Worm (Caenorhabditis elegans): ENCODE measurements around the gene paqr-1.

paqr-1 gene

ce11 chrIV:6581658-6582057, 26.4 kb upstream of the paqr-1 start:
- TF ChIP-seq nhr-76 (tag; optimal IDR thresholded peaks at IDR 0.05) (no peak), nhr-28 (tag; optimal IDR thresholded peaks at IDR 0.05) (no peak), ztf-11 (tag; optimal IDR thresholded peaks at IDR 0.05) (no peak), elt-3 (tag; optimal IDR thresholded peaks at IDR 0.05) (no peak), lin-32 (GFP tag; optimal IDR thresholded peaks at IDR 0.05) (no peak), hlh-1 (tag; optimal IDR thresholded peaks at IDR 0.05) (no peak), drap-1 (GFP tag; optimal IDR thresholded peaks at IDR 0.05) (no peak), lin-13 (tag; optimal IDR thresholded peaks at IDR 0.05) (no peak), snpc-4 (tag; optimal IDR thresholded peaks at IDR 0.05) (no peak), ceh-83 (GFP tag; optimal IDR thresholded peaks at IDR 0.05) (no peak), blmp-1 (tag; optimal IDR thresholded peaks at IDR 0.05) (no peak), sem-2 (GFP tag; optimal IDR thresholded peaks at IDR 0.05) (no peak), mls-2 (tag; optimal IDR thresholded peaks at IDR 0.05) (no peak), sptf-1 (tag; optimal IDR thresholded peaks at IDR 0.05) (no peak)

ce11 chrIV:6577914-6578313, 22.7 kb upstream of the paqr-1 start, which contains the start of gene C43G2.3:
C43G2.3 (plus strand) TSS chrIV:6578214.
- TF ChIP-seq lin-13 (tag; optimal IDR thresholded peaks at IDR 0.05), result no peak
- no peak for TF ChIP-seq hlh-1 (tag; optimal IDR thresholded peaks at IDR 0.05)
- TF ChIP-seq mab-5 (tag; optimal IDR thresholded peaks at IDR 0.05), result no peak
- TF ChIP-seq snpc-4 (tag; optimal IDR thresholded peaks at IDR 0.05), result no peak
- no peak for TF ChIP-seq unc-39 (tag; optimal IDR thresholded peaks at IDR 0.05)
- no peak for TF ChIP-seq ces-1 (GFP tag; optimal IDR thresholded peaks at IDR 0.05)
- no peak for TF ChIP-seq nhr-12 (tag; optimal IDR thresholded peaks at IDR 0.05)
- TF ChIP-seq nhr-28 (tag; optimal IDR thresholded peaks at IDR 0.05), result no peak
- TF ChIP-seq sptf-1 (tag; optimal IDR thresholded peaks at IDR 0.05), result no peak
- no peak for TF ChIP-seq M03D4.4 (tag; optimal IDR thresholded peaks at IDR 0.05)
- TF ChIP-seq unc-62 (GFP tag; optimal IDR thresholded peaks at IDR 0.05), result no peak
- no peak for TF ChIP-seq ztf-11 (tag; optimal IDR thresholded peaks at IDR 0.05)
- TF ChIP-seq elt-3 (tag; optimal IDR thresholded peaks at IDR 0.05), result no peak
- TF ChIP-seq blmp-1 (tag; optimal IDR thresholded peaks at IDR 0.05), result no peak
- TF ChIP-seq ceh-39 (tag; optimal IDR thresholded peaks at IDR 0.05), result no peak
- TF ChIP-seq zip-8 (tag; optimal IDR thresholded peaks at IDR 0.05), result no peak
- no peak for TF ChIP-seq drap-1 (GFP tag; optimal IDR thresholded peaks at IDR 0.05)
- TF ChIP-seq ceh-43 (GFP tag; optimal IDR thresholded peaks at IDR 0.05), result no peak
- TF ChIP-seq lsy-2 (tag; optimal IDR thresholded peaks at IDR 0.05), result no peak

ce11 chrIV:6576728-6577101, 21.5 kb upstream of the paqr-1 start:
- peak; percentile 43 for TF ChIP-seq sptf-1 (tag; optimal IDR thresholded peaks at IDR 0.05)
- TF ChIP-seq lsy-2 (tag; optimal IDR thresholded peaks at IDR 0.05), result no peak
- TF ChIP-seq unc-120 (tag; optimal IDR thresholded peaks at IDR 0.05; ENCODE audit: poor library complexity, severe bottlenecking), result peak; percentile 44
- peak; percentile 44 for TF ChIP-seq mls-2 (tag; optimal IDR thresholded peaks at IDR 0.05)
- peak; percentile 75 for TF ChIP-seq pha-4 (tag; optimal IDR thresholded peaks at IDR 0.05)
- peak; percentile 34 for TF ChIP-seq cnd-1 (tag; optimal IDR thresholded peaks at IDR 0.05)
- peak; percentile 57 for TF ChIP-seq unc-62 (GFP tag; optimal IDR thresholded peaks at IDR 0.05)
- peak; percentile 25 for TF ChIP-seq ceh-83 (GFP tag; optimal IDR thresholded peaks at IDR 0.05)
- peak; percentile 6 for TF ChIP-seq drap-1 (GFP tag; optimal IDR thresholded peaks at IDR 0.05)
- peak; percentile 62 for TF ChIP-seq ham-2 (GFP tag; optimal IDR thresholded peaks at IDR 0.05)
- TF ChIP-seq elt-1 (tag; optimal IDR thresholded peaks at IDR 0.05; ENCODE audit: borderline replicate concordance, insufficient read depth), result no peak
- no peak for TF ChIP-seq nhr-2 (tag; optimal IDR thresholded peaks at IDR 0.05)
- peak; percentile 45 for TF ChIP-seq nhr-237 (tag; optimal IDR thresholded peaks at IDR 0.05)
- peak; percentile 27 for TF ChIP-seq hlh-1 (tag; optimal IDR thresholded peaks at IDR 0.05)
- peak; percentile 24 for TF ChIP-seq mep-1 (tag; optimal IDR thresholded peaks at IDR 0.05)

DNA sequence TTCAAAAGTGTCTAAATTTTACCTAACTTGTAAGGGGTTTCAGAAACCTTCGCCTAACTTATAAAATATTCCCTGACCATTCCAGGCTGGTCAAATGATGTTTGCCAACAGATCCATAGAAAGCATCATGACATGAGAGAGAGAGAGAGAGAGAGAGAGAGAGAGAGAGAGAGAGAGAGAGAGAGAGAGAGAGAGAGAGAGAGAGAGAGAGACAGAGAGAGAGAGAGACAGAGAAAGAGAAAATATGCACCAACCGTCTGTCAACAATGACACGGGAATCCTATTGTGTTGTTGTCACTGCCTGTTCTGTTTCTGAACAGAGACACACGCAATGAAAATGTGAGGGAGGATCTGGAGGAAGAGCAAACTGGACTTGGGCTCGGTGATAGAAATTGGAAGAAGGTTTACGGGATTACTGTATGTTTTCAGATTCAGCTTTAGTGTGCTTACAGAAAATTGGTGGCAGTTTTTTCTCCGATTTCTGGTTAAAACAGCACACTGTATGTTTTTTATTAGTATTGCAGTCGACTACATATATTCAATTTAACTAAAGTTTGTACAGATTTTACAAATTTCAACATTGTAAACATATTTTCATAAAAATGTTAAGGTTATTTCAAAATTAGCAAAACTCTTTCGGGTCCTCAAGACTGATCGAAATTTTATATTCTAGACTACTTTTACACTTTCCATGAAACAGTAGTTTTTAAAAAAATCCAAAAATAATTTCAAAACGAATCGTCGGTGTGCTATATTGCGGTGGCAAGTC, 20.9 kb upstream of the paqr-1 start:
- peak; percentile 3 for TF ChIP-seq cnd-1 (tag; optimal IDR thresholded peaks at IDR 0.05)
- TF ChIP-seq M03D4.4 (tag; optimal IDR thresholded peaks at IDR 0.05), result peak; percentile 9
- TF ChIP-seq sem-2 (GFP tag; optimal IDR thresholded peaks at IDR 0.05), result no peak
- no peak for TF ChIP-seq unc-62 (GFP tag; optimal IDR thresholded peaks at IDR 0.05)
- peak; percentile 87 for TF ChIP-seq pha-4 (tag; optimal IDR thresholded peaks at IDR 0.05)
- no peak for TF ChIP-seq ceh-83 (GFP tag; optimal IDR thresholded peaks at IDR 0.05)
- no peak for TF ChIP-seq elt-3 (tag; optimal IDR thresholded peaks at IDR 0.05)
- no peak for TF ChIP-seq mls-2 (tag; optimal IDR thresholded peaks at IDR 0.05)
- no peak for TF ChIP-seq unc-39 (tag; optimal IDR thresholded peaks at IDR 0.05)

All from whole organism, mixed stage, embryonic.